Fruit fly (Drosophila melanogaster) whole organism, embryonic: ENCODE measurements around the gene Rpn10.

Experiments used
- ATbp ChIP-seq: fragments of 200-800 bp; sonication (Bioruptor generic); optimal IDR thresholded peaks from 2 replicates; lab custom pipeline; 2017; ENCODE audit warnings: missing biosample characterization, mild to moderate bottlenecking, missing genetic modification characterization, missing genetic modification reagents
- Aef1 ChIP-seq: fragments of 200-800 bp; sonication (Bioruptor generic); IDR thresholded peaks from 3 replicates; pipeline ENCODE4 v1.3.6; 2022; ENCODE audit warnings: missing biosample characterization, missing genetic modification characterization
- Atf3 ChIP-seq: fragments of 200-800 bp; sonication (Bioruptor generic); optimal IDR thresholded peaks from 3 replicates; lab custom pipeline; 2016; ENCODE audit warnings: missing biosample characterization, missing genetic modification characterization
- B-H1 ChIP-seq: fragments of 200-800 bp; sonication (Bioruptor generic); IDR thresholded peaks from 3 replicates; pipeline ENCODE4 v1.3.6; 2022; ENCODE audit warnings: missing biosample characterization, missing genetic modification characterization
- BtbVII ChIP-seq: fragments of 200-800 bp; sonication (Bioruptor generic); optimal IDR thresholded peaks from 3 replicates; lab custom pipeline; 2017; ENCODE audit warnings: missing biosample characterization, mild to moderate bottlenecking, missing genetic modification characterization
- CG10147 ChIP-seq: fragments of 200-800 bp; sonication (Bioruptor generic); optimal IDR thresholded peaks from 2 replicates; lab custom pipeline; 2019; ENCODE audit warnings: missing biosample characterization, mild to moderate bottlenecking, missing genetic modification characterization, moderate library complexity
- CG1024 ChIP-seq: fragments of 200-800 bp; sonication (Bioruptor generic); IDR thresholded peaks from 2 replicates; pipeline ENCODE4 v1.3.6; 2022; ENCODE audit warnings: missing biosample characterization, missing genetic modification characterization
- CG11504 ChIP-seq: fragments of 200-800 bp; sonication (Bioruptor generic); optimal IDR thresholded peaks from 3 replicates; lab custom pipeline; 2019; ENCODE audit warnings: missing biosample characterization, mild to moderate bottlenecking, missing genetic modification characterization, moderate library complexity
- CG12942 ChIP-seq: fragments of 200-800 bp; sonication (Bioruptor generic); optimal IDR thresholded peaks from 3 replicates; lab custom pipeline; 2016; ENCODE audit warnings: missing biosample characterization, missing genetic modification characterization
- CG13123 ChIP-seq: fragments of 200-800 bp; sonication (Bioruptor generic); optimal IDR thresholded peaks from 2 replicates; lab custom pipeline; 2016; ENCODE audit warnings: missing biosample characterization, missing genetic modification characterization
- CG17361 ChIP-seq: fragments of 200-800 bp; sonication (Bioruptor generic); IDR thresholded peaks from 3 replicates; pipeline ENCODE4 v1.3.6; 2022; ENCODE audit warnings: missing biosample characterization, missing genetic modification characterization
- CG2120 ChIP-seq: fragments of 200-800 bp; sonication (Bioruptor generic); optimal IDR thresholded peaks from 3 replicates; lab custom pipeline; 2016; ENCODE audit warnings: missing biosample characterization, missing genetic modification characterization
- CG2202 ChIP-seq: fragments of 200-800 bp; sonication (Bioruptor generic); optimal IDR thresholded peaks from 2 replicates; lab custom pipeline; 2018; ENCODE audit warnings: missing biosample characterization, mild to moderate bottlenecking, missing genetic modification characterization
- CG31388 ChIP-seq: fragments of 200-800 bp; sonication (Bioruptor generic); optimal IDR thresholded peaks from 2 replicates; lab custom pipeline; 2016; ENCODE audit warnings: missing biosample characterization, missing genetic modification characterization
- CG33213 ChIP-seq: fragments of 200-800 bp; sonication (Bioruptor generic); optimal IDR thresholded peaks from 3 replicates; lab custom pipeline; 2016; ENCODE audit warnings: missing biosample characterization, missing genetic modification characterization
- CG3407 ChIP-seq: fragments of 200-800 bp; sonication (Bioruptor generic); optimal IDR thresholded peaks from 2 replicates; lab custom pipeline; 2018; ENCODE audit warnings: missing biosample characterization, mild to moderate bottlenecking, missing genetic modification characterization
- CG3838 ChIP-seq: fragments of 200-800 bp; sonication (Bioruptor generic); optimal IDR thresholded peaks from 3 replicates; lab custom pipeline; 2016; ENCODE audit warnings: missing biosample characterization, missing genetic modification characterization
- CG4328 ChIP-seq: fragments of 200-800 bp; sonication (Bioruptor generic); optimal IDR thresholded peaks from 3 replicates; lab custom pipeline; 2017; ENCODE audit warnings: missing biosample characterization, missing genetic modification reagents, missing genetic modification characterization
- CG4360 ChIP-seq: fragments of 200-800 bp; sonication (Bioruptor generic); IDR thresholded peaks from 2 replicates; pipeline ENCODE4 v1.3.6; 2022; ENCODE audit warnings: missing biosample characterization, missing genetic modification characterization
- CG4820 ChIP-seq: fragments of 200-800 bp; sonication (Bioruptor generic); optimal IDR thresholded peaks from 3 replicates; lab custom pipeline; 2016; ENCODE audit warnings: missing biosample characterization, missing genetic modification characterization
- CG5953 ChIP-seq: fragments of 200-800 bp; sonication (Bioruptor generic); IDR thresholded peaks from 2 replicates; pipeline ENCODE4 v1.3.6; 2022; ENCODE audit warnings: missing biosample characterization, missing genetic modification characterization
- CG6854 ChIP-seq: fragments of 200-800 bp; sonication (Bioruptor generic); optimal IDR thresholded peaks from 3 replicates; lab custom pipeline; 2017; ENCODE audit warnings: missing biosample characterization, mild to moderate bottlenecking, missing genetic modification characterization
- CG7963 ChIP-seq: fragments of 200-800 bp; sonication (Bioruptor generic); IDR thresholded peaks from 3 replicates; pipeline ENCODE4 v1.3.6; 2022; ENCODE audit warnings: missing biosample characterization, missing genetic modification characterization; ENCODE audit not compliant: partially characterized antibody
- CG8359 ChIP-seq: fragments of 200-800 bp; sonication (Bioruptor generic); optimal IDR thresholded peaks from 2 replicates; lab custom pipeline; 2017; ENCODE audit warnings: missing biosample characterization, mild to moderate bottlenecking, missing genetic modification characterization, borderline replicate concordance
- CG8924 ChIP-seq: fragments of 200-800 bp; optimal IDR thresholded peaks from 3 replicates; lab custom pipeline; 2019; ENCODE audit warnings: missing biosample characterization, mild to moderate bottlenecking, missing genetic modification characterization, moderate library complexity
- CHES-1-like ChIP-seq: fragments of 200-800 bp; sonication (Bioruptor generic); optimal IDR thresholded peaks from 2 replicates; lab custom pipeline; 2016; ENCODE audit warnings: missing biosample characterization, missing genetic modification characterization
- CTCF ChIP-seq: fragments of 200-800 bp; sonication (Bioruptor generic); optimal IDR thresholded peaks from 2 replicates; lab custom pipeline; 2017; ENCODE audit warnings: missing biosample characterization, mild to moderate bottlenecking, missing genetic modification characterization, moderate library complexity
- Drgx ChIP-seq: fragments of 200-800 bp; sonication (Bioruptor generic); IDR thresholded peaks from 2 replicates; pipeline ENCODE4 v1.3.6; 2022; ENCODE audit warnings: missing biosample characterization, missing genetic modification characterization
- Ets97D ChIP-seq: fragments of 200-800 bp; sonication (Bioruptor generic); optimal IDR thresholded peaks from 3 replicates; lab custom pipeline; 2016; ENCODE audit warnings: missing biosample characterization, missing genetic modification characterization
- Lpt ChIP-seq: fragments of >200 bp; optimal IDR thresholded peaks from 2 replicates; lab custom pipeline; 2018; ENCODE audit warnings: missing biosample characterization, missing genetic modification characterization
- Max ChIP-seq: fragments of 200-800 bp; sonication (Bioruptor generic); optimal IDR thresholded peaks from 2 replicates; lab custom pipeline; 2016; ENCODE audit warnings: missing biosample characterization, mild to moderate bottlenecking, missing genetic modification characterization
- Meics ChIP-seq: fragments of 200-800 bp; sonication (Bioruptor generic); optimal IDR thresholded peaks from 2 replicates; lab custom pipeline; 2017; ENCODE audit warnings: missing biosample characterization, mild to moderate bottlenecking, missing genetic modification characterization
- Mes4 ChIP-seq: fragments of 200-800 bp; sonication (Bioruptor generic); optimal IDR thresholded peaks from 2 replicates; lab custom pipeline; 2016; ENCODE audit warnings: missing biosample characterization, missing genetic modification characterization
- Optix ChIP-seq: fragments of 200-800 bp; sonication (Bioruptor generic); IDR thresholded peaks from 3 replicates; pipeline ENCODE4 v1.3.6; 2022; ENCODE audit warnings: missing biosample characterization, missing genetic modification characterization
- Stat92E ChIP-seq, 3 experiments: fragments of >200 bp in 2 of 3; fragments of 200-800 bp in 1 of 3; sonication (Bioruptor generic) in 1 of 3; optimal IDR thresholded peaks; 2 replicates each; lab custom pipeline; 2017 to 2019; ENCODE audit warnings: missing biosample characterization in 3 of 3, missing genetic modification characterization in 3 of 3, mild to moderate bottlenecking in 1 of 3, moderate library complexity in 1 of 3
- TFAM ChIP-seq: fragments of 200-800 bp; sonication (Bioruptor generic); optimal IDR thresholded peaks from 2 replicates; lab custom pipeline; 2017; ENCODE audit warnings: missing biosample characterization, missing genetic modification characterization, inconsistent platforms
- ac ChIP-seq: fragments of 200-800 bp; sonication (Bioruptor generic); optimal IDR thresholded peaks from 3 replicates; lab custom pipeline; 2017; ENCODE audit warnings: missing biosample characterization, mild to moderate bottlenecking, missing genetic modification characterization
- ara ChIP-seq: fragments of 200-800 bp; sonication (Bioruptor generic); IDR thresholded peaks from 2 replicates; pipeline ENCODE4 v1.3.6; 2022; ENCODE audit warnings: missing biosample characterization, missing genetic modification characterization
- crol ChIP-seq: fragments of 200-800 bp; sonication (Bioruptor generic); IDR thresholded peaks from 2 replicates; pipeline ENCODE4 v1.3.6; 2022; ENCODE audit warnings: missing biosample characterization, missing genetic modification characterization
- dmrt99B ChIP-seq: fragments of 200-800 bp; sonication (Bioruptor generic); optimal IDR thresholded peaks from 2 replicates; lab custom pipeline; 2018; ENCODE audit warnings: missing biosample characterization, mild to moderate bottlenecking, missing genetic modification characterization, moderate library complexity
- fru ChIP-seq: fragments of >200 bp; optimal IDR thresholded peaks from 2 replicates; lab custom pipeline; 2017
- gce ChIP-seq: fragments of 200-800 bp; sonication (Bioruptor generic); IDR thresholded peaks from 3 replicates; pipeline ENCODE4 v1.3.6; 2022; ENCODE audit warnings: missing biosample characterization, missing genetic modification characterization
- grau ChIP-seq: fragments of 200-800 bp; optimal IDR thresholded peaks from 3 replicates; lab custom pipeline; 2019; ENCODE audit warnings: missing biosample characterization, mild to moderate bottlenecking, missing genetic modification characterization, moderate library complexity
- kah ChIP-seq: fragments of 200-800 bp; sonication (Bioruptor generic); optimal IDR thresholded peaks from 2 replicates; lab custom pipeline; 2018; ENCODE audit warnings: missing biosample characterization, mild to moderate bottlenecking, missing genetic modification characterization
- oc ChIP-seq: fragments of 200-800 bp; sonication (Bioruptor generic); optimal IDR thresholded peaks from 2 replicates; lab custom pipeline; 2018; ENCODE audit warnings: missing biosample characterization, mild to moderate bottlenecking, missing genetic modification characterization, moderate library complexity
- peb ChIP-seq: fragments of 200-800 bp; sonication (Bioruptor generic); IDR thresholded peaks from 2 replicates; pipeline ENCODE4 v1.3.6; 2022; ENCODE audit warnings: missing biosample characterization, missing genetic modification characterization
- pnt ChIP-seq: fragments of 200-800 bp; sonication (Bioruptor generic); optimal IDR thresholded peaks from 3 replicates; lab custom pipeline; 2016; ENCODE audit warnings: missing biosample characterization, missing genetic modification characterization
- ranshi ChIP-seq: fragments of 200-800 bp; sonication (Bioruptor generic); IDR thresholded peaks from 2 replicates; pipeline ENCODE4 v1.3.6; 2022; ENCODE audit warnings: missing biosample characterization, missing genetic modification characterization
- slp2 ChIP-seq: fragments of 200-800 bp; sonication (Bioruptor generic); optimal IDR thresholded peaks from 2 replicates; lab custom pipeline; 2016; ENCODE audit warnings: missing biosample characterization, missing genetic modification characterization
- so ChIP-seq: fragments of 200-800 bp; sonication (Bioruptor generic); IDR thresholded peaks from 3 replicates; pipeline ENCODE4 v1.3.6; 2022; ENCODE audit warnings: missing biosample characterization, missing genetic modification characterization
- sqz ChIP-seq: fragments of 200-800 bp; sonication (Bioruptor generic); optimal IDR thresholded peaks from 3 replicates; lab custom pipeline; 2018; ENCODE audit warnings: missing biosample characterization, mild to moderate bottlenecking, missing genetic modification characterization
- tap ChIP-seq: fragments of 200-800 bp; optimal IDR thresholded peaks from 3 replicates; lab custom pipeline; 2019; ENCODE audit warnings: missing biosample characterization, mild to moderate bottlenecking, missing genetic modification characterization, moderate library complexity
- toy ChIP-seq: fragments of 200-800 bp; sonication (Bioruptor generic); IDR thresholded peaks from 2 replicates; pipeline ENCODE4 v1.3.6; 2022; ENCODE audit warnings: missing biosample characterization, missing genetic modification characterization

The Rpn10 gene

DNA sequence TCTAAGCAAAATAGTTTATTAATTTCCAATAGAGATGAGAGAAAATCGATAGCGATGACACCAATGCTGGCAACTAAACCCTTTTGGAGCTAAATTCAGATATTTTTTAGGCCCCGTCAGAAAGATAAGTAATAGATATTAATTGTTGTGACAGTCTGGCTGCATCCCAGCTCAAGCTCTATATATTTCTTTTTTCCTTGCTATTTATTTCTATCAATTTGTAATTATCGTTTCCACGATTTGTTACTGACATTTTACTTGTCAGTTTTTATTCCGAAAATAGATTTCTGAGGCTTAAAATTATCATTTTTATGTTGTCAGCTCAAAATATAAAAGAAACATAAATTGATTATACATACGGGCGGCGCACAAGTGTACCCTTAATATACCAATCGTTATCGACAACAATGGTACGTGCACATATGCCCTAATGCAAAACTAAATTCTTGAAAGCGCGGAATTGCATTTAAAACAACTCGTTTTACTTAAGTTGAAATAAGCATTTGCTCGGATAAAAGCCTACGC, 32.1 kb downstream of the Rpn10 start, which contains the start of the genes CRIF and SMC5 (continued):
- peak; percentile 88 for TF ChIP-seq CG2120 (GFP tag; lab: Kevin White, UChicago)
- no peak for TF ChIP-seq ara (GFP tag; lab: Robert Waterston, UW)
- TF ChIP-seq kah (GFP tag; lab: Kevin White, UChicago): no peak
- TF ChIP-seq Atf3 (GFP tag; lab: Kevin White, UChicago): peak; percentile 40
- TF ChIP-seq CG33213 (GFP tag; lab: Kevin White, UChicago): peak; percentile 63
- no peak for TF ChIP-seq Lpt (GFP tag; lab: Kevin White, UChicago)
- no peak for TF ChIP-seq CG8359 (GFP tag; lab: Kevin White, UChicago)
- TF ChIP-seq B-H1: peak; percentile 49; the same call in 1 of the 3 replicates
- TF ChIP-seq grau (tag; lab: Kevin White, UChicago): peak; percentile 78
- no peak for TF ChIP-seq CG31388 (GFP tag; lab: Kevin White, UChicago)
- peak; percentile 56 for TF ChIP-seq CG4328
- TF ChIP-seq CG6854 (GFP tag; lab: Kevin White, UChicago): no peak
- TF ChIP-seq ac: no peak
- no peak for TF ChIP-seq CG4360 (GFP tag; lab: Robert Waterston, UW)
- TF ChIP-seq Stat92E (GFP tag; optimal IDR thresholded peaks at IDR 0.05; lab: Kevin White, UChicago): peak in 1 of 3 experiments; percentile 72
- peak; percentile 68 for TF ChIP-seq slp2 (GFP tag; lab: Kevin White, UChicago)
- TF ChIP-seq gce (GFP tag; lab: Robert Waterston, UW): no peak
- no peak for TF ChIP-seq CTCF (GFP tag; lab: Kevin White, UChicago)
- TF ChIP-seq Aef1 (GFP tag; lab: Robert Waterston, UW): peak; percentile 45; the same call in 1 of the 3 replicates
- no peak for TF ChIP-seq dmrt99B (tag; lab: Kevin White, UChicago)
- TF ChIP-seq peb (GFP tag; lab: Robert Waterston, UW): no peak
- no peak for TF ChIP-seq sqz (GFP tag; lab: Kevin White, UChicago)
- no peak for TF ChIP-seq CG2202 (tag; lab: Kevin White, UChicago)
- no peak for TF ChIP-seq crol (GFP tag; lab: Robert Waterston, UW)
- TF ChIP-seq tap (tag; lab: Kevin White, UChicago): no peak
- peak; percentile 86 for TF ChIP-seq CG17361 (GFP tag; lab: Robert Waterston, UW)
- no peak for TF ChIP-seq toy (GFP tag; lab: Robert Waterston, UW)
- TF ChIP-seq CG3838 (GFP tag; lab: Kevin White, UChicago): no peak
- peak; percentile 62 for TF ChIP-seq Max
- no peak for TF ChIP-seq Meics (GFP tag; lab: Kevin White, UChicago)
- no peak for TF ChIP-seq BtbVII
- TF ChIP-seq pnt (GFP tag; lab: Kevin White, UChicago): peak; percentile 30
- TF ChIP-seq CG12942 (GFP tag; lab: Kevin White, UChicago): peak; percentile 62
- no peak for TF ChIP-seq CG11504 (tag; lab: Kevin White, UChicago)
- TF ChIP-seq CG5953 (GFP tag; lab: Robert Waterston, UW): no peak
- peak; percentile 52 for TF ChIP-seq Ets97D (GFP tag; lab: Kevin White, UChicago)
- TF ChIP-seq TFAM (GFP tag; lab: Kevin White, UChicago): no peak
- no peak for TF ChIP-seq fru (lab: Kevin White, UChicago)
- TF ChIP-seq CHES-1-like (GFP tag; lab: Kevin White, UChicago): peak; percentile 65
- no peak for TF ChIP-seq oc
- TF ChIP-seq CG8924 (tag; lab: Kevin White, UChicago): no peak
- TF ChIP-seq CG7963 (GFP tag; lab: Robert Waterston, UW): no peak
- TF ChIP-seq Drgx: no peak
- no peak for TF ChIP-seq so
- TF ChIP-seq CG3407: no peak
- no peak; the same call in 1 of the 2 replicates for TF ChIP-seq ranshi (GFP tag; lab: Robert Waterston, UW)
- peak; percentile 67 for TF ChIP-seq CG10147
- no peak for TF ChIP-seq CG13123
- TF ChIP-seq Optix (GFP tag; lab: Robert Waterston, UW): no peak
- no peak for TF ChIP-seq CG1024
- TF ChIP-seq Mes4 (GFP tag; lab: Kevin White, UChicago): no peak
- peak; percentile 58 for TF ChIP-seq CG4820 (GFP tag; lab: Kevin White, UChicago)
- no peak for TF ChIP-seq ATbp (GFP tag; lab: Kevin White, UChicago)
